Fruit fly (Drosophila melanogaster): ENCODE results near the gene Adgf-C.

The Adgf-C gene

dm6 chr3R:13722451-13722850 lies 15.9 kb downstream of the Adgf-C start:
- TF ChIP-seq CG10631 (GFP tag; optimal IDR thresholded peaks at IDR 0.05) = no peak
- no peak for TF ChIP-seq Hr4 (GFP tag; optimal IDR thresholded peaks at IDR 0.05)
- TF ChIP-seq Hr38 (GFP tag; optimal IDR thresholded peaks at IDR 0.05) = no peak
- TF ChIP-seq dac (GFP tag; optimal IDR thresholded peaks at IDR 0.05) = no peak
- TF ChIP-seq Hr39 (GFP tag; optimal IDR thresholded peaks at IDR 0.05) = no peak
- no peak for TF ChIP-seq Sox102F (GFP tag; optimal IDR thresholded peaks at IDR 0.05)
- no peak for TF ChIP-seq Smox (GFP tag; optimal IDR thresholded peaks at IDR 0.05)
- no peak for TF ChIP-seq CG31627 (GFP tag; optimal IDR thresholded peaks at IDR 0.05)

DNA sequence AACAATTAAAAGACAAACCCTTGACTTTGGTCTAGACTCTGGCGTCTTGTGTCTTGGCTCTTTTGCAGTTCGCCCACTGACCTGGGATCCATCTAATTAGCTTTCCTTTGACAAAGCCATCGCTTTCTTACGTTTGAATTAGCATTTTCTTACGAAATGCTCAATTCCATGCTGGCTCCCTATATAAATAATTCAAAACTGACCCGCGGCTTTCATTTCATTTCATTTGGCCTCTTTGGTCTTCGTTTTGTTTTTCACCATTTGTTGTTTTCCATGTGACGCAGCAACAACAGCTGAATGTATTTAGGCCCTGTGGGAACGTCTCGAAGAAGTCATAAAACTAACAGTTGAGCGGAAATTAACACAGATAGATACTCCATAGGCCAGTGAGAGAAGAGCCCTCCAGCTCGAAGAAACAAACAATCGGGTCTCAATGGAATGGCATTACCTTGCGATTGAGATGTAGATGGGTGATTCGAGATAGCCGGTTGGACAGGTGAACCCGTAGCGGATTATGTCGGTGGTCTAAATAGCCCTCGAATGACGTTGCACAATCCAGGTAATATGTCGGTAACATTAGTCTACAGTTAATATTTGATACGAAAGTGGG lies 17.6 kb downstream of the Adgf-C start:
- no peak for TF ChIP-seq CG11294 (GFP tag; IDR thresholded peaks at IDR 0.05)

DNA sequence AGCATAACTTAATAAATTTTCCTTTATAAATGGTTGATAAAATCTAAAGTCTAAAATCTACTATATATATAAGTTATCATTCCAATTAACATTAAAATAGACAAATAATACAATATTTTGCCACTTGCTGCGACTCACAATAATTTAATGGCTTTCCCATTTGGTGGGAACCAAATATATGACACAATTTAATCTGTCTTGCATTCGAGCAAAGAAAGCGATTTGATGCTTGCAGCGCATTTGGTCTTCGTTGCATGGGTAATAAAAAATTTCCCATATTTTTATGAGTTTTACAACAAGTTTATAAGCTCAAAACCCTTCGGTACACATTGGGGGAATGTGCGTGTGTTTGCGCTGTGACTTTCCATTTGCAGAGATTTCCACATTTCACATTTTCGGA lies 20.2 kb downstream of the Adgf-C start:
- TF ChIP-seq esn (GFP tag; optimal IDR thresholded peaks at IDR 0.05) (peak; percentile 22), achi (GFP tag; optimal IDR thresholded peaks at IDR 0.05) (no peak), Hr38 (GFP tag; optimal IDR thresholded peaks at IDR 0.05) (no peak), topi (GFP tag; optimal IDR thresholded peaks at IDR 0.05) (no peak), CG6792 (GFP tag; optimal IDR thresholded peaks at IDR 0.05) (no peak), CG4318 (GFP tag; optimal IDR thresholded peaks at IDR 0.05) (no peak), svp (GFP tag) (peak; percentile 62), CG6854 (GFP tag; optimal IDR thresholded peaks at IDR 0.05) (no peak), CG32006 (GFP tag; optimal IDR thresholded peaks at IDR 0.05) (peak; percentile 50), fkh (GFP tag; optimal IDR thresholded peaks at IDR 0.05) (no peak), CG6808 (GFP tag; optimal IDR thresholded peaks at IDR 0.05) (no peak), CG8119 (GFP tag; IDR thresholded peaks at IDR 0.05) (0 out of 3 replicates have a peak, but pooled peaks have one; percentile 35), CG3919 (GFP tag; optimal IDR thresholded peaks at IDR 0.05) (no peak), Hr4 (GFP tag; optimal IDR thresholded peaks at IDR 0.05) (peak; percentile 35), Eip93F (GFP tag; optimal IDR thresholded peaks at IDR 0.05) (no peak), CG15336 (GFP tag; IDR thresholded peaks at IDR 0.05) (peak; percentile 16; the same call in 1 of the 2 replicates), CG3032 (tag; optimal IDR thresholded peaks at IDR 0.05) (no peak), cyc (GFP tag; optimal IDR thresholded peaks at IDR 0.05) (no peak), acj6 (GFP tag; optimal IDR thresholded peaks at IDR 0.05) (no peak), CG11294 (GFP tag; IDR thresholded peaks at IDR 0.05) (no peak), eg (GFP tag; IDR thresholded peaks at IDR 0.05) (no peak), Sox102F (GFP tag; optimal IDR thresholded peaks at IDR 0.05) (peak; percentile 3), CG10631 (GFP tag; optimal IDR thresholded peaks at IDR 0.05) (no peak), CG6163 (GFP tag; IDR thresholded peaks at IDR 0.05) (no peak), Sox15 (GFP tag; optimal IDR thresholded peaks at IDR 0.05) (no peak), CG16779 (tag; optimal IDR thresholded peaks at IDR 0.05) (no peak), CG1621 (tag; optimal IDR thresholded peaks at IDR 0.05) (no peak), Eip75B (GFP tag; optimal IDR thresholded peaks at IDR 0.05) (no peak), Hr39 (GFP tag; optimal IDR thresholded peaks at IDR 0.05) (no peak), OdsH (GFP tag; optimal IDR thresholded peaks at IDR 0.05) (peak; percentile 26), CG7368 (GFP tag; optimal IDR thresholded peaks at IDR 0.05) (no peak), pdm3 (GFP tag; optimal IDR thresholded peaks at IDR 0.05) (peak; percentile 18), fd85E (GFP tag; optimal IDR thresholded peaks at IDR 0.05) (no peak), CG34406 (GFP tag; optimal IDR thresholded peaks at IDR 0.05) (peak; percentile 1), Eip78C (GFP tag) (peak; percentile 62), lz (GFP tag; optimal IDR thresholded peaks at IDR 0.05) (no peak), CG6276 (GFP tag; optimal IDR thresholded peaks at IDR 0.05) (no peak), CG8319 (GFP tag; optimal IDR thresholded peaks at IDR 0.05) (no peak), salr (GFP tag; optimal IDR thresholded peaks at IDR 0.05) (no peak), Gug (GFP tag; IDR thresholded peaks at IDR 0.05) (no peak), CG8632 (GFP tag; optimal IDR thresholded peaks at IDR 0.05) (no peak), CG31627 (GFP tag; optimal IDR thresholded peaks at IDR 0.05) (no peak)
